Fruit fly (Drosophila melanogaster) whole organism, embryonic: ENCODE data around the gene CG18557.

Experiments
- Awh ChIP-seq: fragments of 200-800 bp; sonication (Bioruptor generic); IDR thresholded peaks from 2 replicates; pipeline ENCODE4, ENCODE4 v1.3.6; 2022; ENCODE audit warnings: missing biosample characterization, missing genetic modification characterization
- Blimp-1 ChIP-seq: fragments of 200-800 bp; sonication (Bioruptor generic); optimal IDR thresholded peaks from 3 replicates; lab custom pipeline; 2018; ENCODE audit warnings: missing biosample characterization, missing genetic modification characterization, mild to moderate bottlenecking, moderate library complexity, missing genetic modification reagents
- C15 ChIP-seq: fragments of 200-800 bp; sonication (Bioruptor generic); IDR thresholded peaks from 3 replicates; pipeline ENCODE4 v1.3.6; 2022; ENCODE audit warnings: missing biosample characterization, missing genetic modification characterization
- CG10565 ChIP-seq: fragments of 200-800 bp; sonication (Bioruptor generic); optimal IDR thresholded peaks from 3 replicates; lab custom pipeline; 2016; ENCODE audit warnings: missing biosample characterization, mild to moderate bottlenecking, missing genetic modification characterization
- CG11723 ChIP-seq: fragments of 200-800 bp; sonication (Bioruptor generic); optimal IDR thresholded peaks from 2 replicates; lab custom pipeline; 2017; ENCODE audit warnings: missing biosample characterization, mild to moderate bottlenecking, missing genetic modification characterization
- CG1233 ChIP-seq: fragments of 200-800 bp; sonication (Bioruptor generic); optimal IDR thresholded peaks from 4 replicates; lab custom pipeline; 2018; ENCODE audit warnings: missing biosample characterization, mild to moderate bottlenecking, missing genetic modification characterization
- CG12391 ChIP-seq: fragments of 200-800 bp; sonication (Bioruptor generic); optimal IDR thresholded peaks from 3 replicates; lab custom pipeline; 2018; ENCODE audit warnings: missing biosample characterization, mild to moderate bottlenecking, missing genetic modification characterization, moderate library complexity
- CG13775 ChIP-seq: fragments of 200-800 bp; sonication (Bioruptor generic); optimal IDR thresholded peaks from 3 replicates; lab custom pipeline; 2017; ENCODE audit warnings: missing biosample characterization, mild to moderate bottlenecking, missing genetic modification characterization
- CG16813 ChIP-seq: fragments of 200-800 bp; sonication (Bioruptor generic); IDR thresholded peaks from 3 replicates; pipeline ENCODE4 v1.3.6; 2022; ENCODE audit warnings: missing biosample characterization, missing genetic modification characterization; ENCODE audit not compliant: partially characterized antibody
- CG17328 ChIP-seq: fragments of 200-800 bp; sonication (Bioruptor generic); IDR thresholded peaks from 2 replicates; pipeline ENCODE4 v1.3.6; 2022; ENCODE audit warnings: missing biosample characterization, missing genetic modification characterization
- CG17359 ChIP-seq: fragments of 200-800 bp; sonication (Bioruptor generic); optimal IDR thresholded peaks from 3 replicates; lab custom pipeline; 2018; ENCODE audit warnings: missing biosample characterization, mild to moderate bottlenecking, missing genetic modification characterization, moderate library complexity
- CG17612 ChIP-seq: fragments of 200-800 bp; sonication (Bioruptor generic); IDR thresholded peaks from 2 replicates; pipeline ENCODE4 v1.3.6; 2022; ENCODE audit warnings: missing biosample characterization, missing genetic modification characterization
- CG17912 ChIP-seq: fragments of 200-800 bp; sonication (Bioruptor generic); optimal IDR thresholded peaks from 2 replicates; lab custom pipeline; 2018; ENCODE audit warnings: missing biosample characterization, mild to moderate bottlenecking, missing genetic modification characterization
- CG2678 ChIP-seq: fragments of 200-800 bp; sonication (Bioruptor generic); optimal IDR thresholded peaks from 3 replicates; lab custom pipeline; 2019; ENCODE audit warnings: missing biosample characterization, mild to moderate bottlenecking, missing genetic modification characterization, moderate library complexity
- CG2889 ChIP-seq: fragments of 200-800 bp; sonication (Bioruptor generic); IDR thresholded peaks from 3 replicates; pipeline ENCODE4 v1.3.6; 2022; ENCODE audit warnings: missing biosample characterization, missing genetic modification characterization
- CG3281 ChIP-seq: fragments of 200-800 bp; sonication (Bioruptor generic); optimal IDR thresholded peaks from 3 replicates; lab custom pipeline; 2017; ENCODE audit warnings: missing biosample characterization, mild to moderate bottlenecking, missing genetic modification characterization
- CG4360 ChIP-seq: fragments of 200-800 bp; sonication (Bioruptor generic); IDR thresholded peaks from 2 replicates; pipeline ENCODE4 v1.3.6; 2022; ENCODE audit warnings: missing biosample characterization, missing genetic modification characterization
- CG43689 ChIP-seq: fragments of 200-800 bp; sonication (Bioruptor generic); IDR thresholded peaks from 2 replicates; pipeline ENCODE4 v1.3.6; 2022; ENCODE audit warnings: missing biosample characterization, missing genetic modification characterization
- CG4854 ChIP-seq: fragments of 200-800 bp; sonication (Bioruptor generic); optimal IDR thresholded peaks from 2 replicates; lab custom pipeline; 2016; ENCODE audit warnings: missing biosample characterization, missing genetic modification characterization, inconsistent platforms
- CG7963 ChIP-seq: fragments of 200-800 bp; sonication (Bioruptor generic); IDR thresholded peaks from 3 replicates; pipeline ENCODE4 v1.3.6; 2022; ENCODE audit warnings: missing biosample characterization, missing genetic modification characterization; ENCODE audit not compliant: partially characterized antibody
- CG9215 ChIP-seq: fragments of 200-800 bp; sonication (Bioruptor generic); IDR thresholded peaks from 2 replicates; pipeline ENCODE4 v1.3.6; 2022; ENCODE audit warnings: missing biosample characterization, missing genetic modification characterization
- CG9437 ChIP-seq: fragments of 200-800 bp; sonication (Bioruptor generic); optimal IDR thresholded peaks from 2 replicates; lab custom pipeline; 2018; ENCODE audit warnings: missing biosample characterization, mild to moderate bottlenecking, missing genetic modification characterization
- Dip2 ChIP-seq: fragments of 200-800 bp; sonication (Bioruptor generic); IDR thresholded peaks from 2 replicates; pipeline ENCODE4 v1.3.6; 2022; ENCODE audit warnings: missing biosample characterization, missing genetic modification characterization
- Ets65A ChIP-seq: fragments of 200-800 bp; sonication (Bioruptor generic); peaks from one replicate; lab custom pipeline; 2016; ENCODE audit warnings: missing biosample characterization, missing genetic modification characterization
- Hand ChIP-seq: fragments of 200-800 bp; sonication (Bioruptor generic); optimal IDR thresholded peaks from 2 replicates; lab custom pipeline; 2017; ENCODE audit warnings: mild to moderate bottlenecking, missing biosample characterization, missing genetic modification reagents, missing genetic modification characterization
- Hr3 ChIP-seq: fragments of 200-800 bp; sonication (Bioruptor generic); optimal IDR thresholded peaks from 3 replicates; lab custom pipeline; 2016; ENCODE audit warnings: missing biosample characterization, missing genetic modification characterization
- Jarid2 ChIP-seq: fragments of 200-800 bp; sonication (Bioruptor generic); optimal IDR thresholded peaks from 3 replicates; lab custom pipeline; 2017; ENCODE audit warnings: mild to moderate bottlenecking, missing biosample characterization, missing genetic modification reagents, missing genetic modification characterization
- MTF-1 ChIP-seq: fragments of 200-800 bp; sonication (Bioruptor generic); optimal IDR thresholded peaks from 2 replicates; lab custom pipeline; 2018; ENCODE audit warnings: missing biosample characterization, mild to moderate bottlenecking, missing genetic modification characterization, borderline replicate concordance
- Mrtf ChIP-seq: fragments of 200-800 bp; sonication (Bioruptor generic); IDR thresholded peaks from 3 replicates; pipeline ENCODE4 v1.3.6; 2022; ENCODE audit warnings: missing biosample characterization, missing genetic modification characterization
- Opbp ChIP-seq: fragments of 200-800 bp; sonication (Bioruptor generic); IDR thresholded peaks from 3 replicates; pipeline ENCODE4 v1.3.6; 2022; ENCODE audit warnings: missing biosample characterization, missing genetic modification characterization; ENCODE audit not compliant: partially characterized antibody
- Side ChIP-seq: fragments of 200-800 bp; sonication (Bioruptor generic); optimal IDR thresholded peaks from 2 replicates; lab custom pipeline; 2016; ENCODE audit warnings: missing biosample characterization, missing genetic modification characterization
- Stat92E ChIP-seq, 3 experiments: fragments of >200 bp in 2 of 3; fragments of 200-800 bp in 1 of 3; sonication (Bioruptor generic) in 1 of 3; optimal IDR thresholded peaks; 2 replicates each; lab custom pipeline; 2017 to 2019; ENCODE audit warnings: missing biosample characterization in 3 of 3, missing genetic modification characterization in 3 of 3, mild to moderate bottlenecking in 1 of 3, moderate library complexity in 1 of 3
- Tbp ChIP-seq: fragments of >200 bp; optimal IDR thresholded peaks from 2 replicates; lab custom pipeline; 2018; ENCODE audit warnings: missing biosample characterization, missing genetic modification characterization
- ac ChIP-seq: fragments of 200-800 bp; sonication (Bioruptor generic); optimal IDR thresholded peaks from 3 replicates; lab custom pipeline; 2017; ENCODE audit warnings: missing biosample characterization, mild to moderate bottlenecking, missing genetic modification characterization
- bab2 ChIP-seq: fragments of 200-800 bp; sonication (Bioruptor generic); optimal IDR thresholded peaks from 2 replicates; lab custom pipeline; 2016; ENCODE audit warnings: missing biosample characterization, missing genetic modification characterization
- bsh ChIP-seq, 2 experiments: fragments of 200-800 bp; sonication (Bioruptor generic); optimal IDR thresholded peaks; 2 replicates each; lab custom pipeline; 2017 to 2018; ENCODE audit warnings: mild to moderate bottlenecking in 2 of 2, missing biosample characterization in 2 of 2, missing genetic modification characterization in 2 of 2, moderate library complexity in 1 of 2
- cad ChIP-seq: fragments of >200 bp; optimal IDR thresholded peaks from 2 replicates; lab custom pipeline; 2017; ENCODE audit warnings: missing biosample characterization, missing genetic modification characterization
- cato ChIP-seq: fragments of 200-800 bp; sonication (Bioruptor generic); optimal IDR thresholded peaks from 2 replicates; lab custom pipeline; 2016; ENCODE audit warnings: missing biosample characterization, missing genetic modification characterization, borderline replicate concordance
- en ChIP-seq: fragments of 200-800 bp; sonication (Bioruptor generic); optimal IDR thresholded peaks from 2 replicates; lab custom pipeline; 2016; ENCODE audit warnings: missing biosample characterization, missing genetic modification characterization
- fd96Cb ChIP-seq: fragments of 200-800 bp; sonication (Bioruptor generic); optimal IDR thresholded peaks from 2 replicates; lab custom pipeline; 2018; ENCODE audit warnings: missing biosample characterization, mild to moderate bottlenecking, missing genetic modification characterization, moderate library complexity
- gem ChIP-seq: fragments of 200-800 bp; sonication (Bioruptor generic); optimal IDR thresholded peaks from 2 replicates; lab custom pipeline; 2019; ENCODE audit warnings: missing biosample characterization, mild to moderate bottlenecking, missing genetic modification characterization, moderate library complexity
- gfzf ChIP-seq: fragments of 200-800 bp; sonication (Bioruptor generic); optimal IDR thresholded peaks from 2 replicates; lab custom pipeline; 2016; ENCODE audit warnings: missing biosample characterization, mild to moderate bottlenecking, missing genetic modification characterization, moderate library complexity
- jigr1 ChIP-seq: fragments of 200-800 bp; sonication (Bioruptor generic); IDR thresholded peaks from 3 replicates; pipeline ENCODE4 v1.3.6; 2022; ENCODE audit warnings: missing biosample characterization, missing genetic modification characterization
- sob ChIP-seq: fragments of 200-800 bp; sonication (Bioruptor generic); IDR thresholded peaks from 2 replicates; pipeline ENCODE4 v1.3.6; 2022; ENCODE audit warnings: missing biosample characterization, missing genetic modification characterization
- tio ChIP-seq: fragments of 200-800 bp; sonication (Bioruptor generic); optimal IDR thresholded peaks from 2 replicates; lab custom pipeline; 2017; ENCODE audit warnings: missing biosample characterization, missing genetic modification characterization, inconsistent platforms
- tx ChIP-seq: fragments of 200-800 bp; sonication (Bioruptor generic); optimal IDR thresholded peaks from 2 replicates; lab custom pipeline; 2016; ENCODE audit warnings: missing biosample characterization, missing genetic modification characterization

The CG18557 gene

DNA sequence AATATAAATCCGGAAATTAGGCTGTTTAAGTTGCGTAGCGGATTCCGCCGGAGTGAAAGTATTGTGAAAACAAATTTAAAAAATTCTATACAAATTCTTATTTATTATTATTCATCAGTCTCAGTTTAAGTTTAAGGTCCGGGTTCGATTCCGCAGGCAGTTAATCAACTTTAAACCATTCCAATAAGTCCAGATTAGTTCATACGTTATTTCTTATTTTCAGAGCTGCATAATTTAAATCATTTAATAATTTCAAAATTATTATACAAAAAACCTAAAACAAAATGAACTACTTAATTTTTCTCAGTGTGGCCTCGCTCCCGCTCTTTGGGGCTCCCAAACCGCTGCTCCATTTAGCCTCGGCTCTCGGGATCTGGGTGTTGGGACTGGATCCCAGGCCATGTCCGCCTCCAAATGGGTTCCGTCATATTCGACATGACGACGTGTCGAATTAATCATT, 15.2 kb downstream of the CG18557 start (continued):
- TF ChIP-seq Mrtf (GFP tag; lab: Robert Waterston, UW), result peak; percentile 41; the same call in 1 of the 3 replicates
- TF ChIP-seq bsh (GFP tag; optimal IDR thresholded peaks at IDR 0.05; lab: Kevin White, UChicago), result peak; percentile 85 to 93
- peak; percentile 90 for TF ChIP-seq CG3281 (GFP tag; lab: Kevin White, UChicago)
- TF ChIP-seq CG4854, result peak; percentile 76
- peak; percentile 31 for TF ChIP-seq en (GFP tag; lab: Kevin White, UChicago)
- peak; percentile 92 for TF ChIP-seq CG12391 (tag; lab: Kevin White, UChicago)
- peak in 1 of 3 experiments; percentile 68 for TF ChIP-seq Stat92E (GFP tag; optimal IDR thresholded peaks at IDR 0.05; lab: Kevin White, UChicago)
- peak; percentile 82 for TF ChIP-seq Hr3 (GFP tag; lab: Kevin White, UChicago)
- peak; percentile 47 for TF ChIP-seq Side (GFP tag; lab: Kevin White, UChicago)
- peak; percentile 80 for TF ChIP-seq CG17359 (tag; lab: Kevin White, UChicago)
- no peak for TF ChIP-seq CG7963 (GFP tag; lab: Robert Waterston, UW)
- no peak for TF ChIP-seq Dip2 (GFP tag; lab: Robert Waterston, UW)
- peak; percentile 88 for TF ChIP-seq CG9437 (GFP tag; lab: Kevin White, UChicago)
- TF ChIP-seq CG17612, result peak; percentile 39; the same call in 1 of the 2 replicates
- peak; percentile 90 for TF ChIP-seq CG11723 (GFP tag; lab: Kevin White, UChicago)
- no peak for TF ChIP-seq cad (GFP tag; lab: Kevin White, UChicago)
- TF ChIP-seq CG2889 (GFP tag; lab: Robert Waterston, UW), result no peak
- peak; percentile 78 for TF ChIP-seq Blimp-1
- TF ChIP-seq MTF-1 (GFP tag; lab: Kevin White, UChicago), result no peak
- peak; percentile 76 for TF ChIP-seq Ets65A (GFP tag; lab: Kevin White, UChicago)
- TF ChIP-seq ac, result peak; percentile 59
- peak; percentile 39 for TF ChIP-seq CG10565
- peak; percentile 95 for TF ChIP-seq CG2678
- no peak for TF ChIP-seq Opbp (GFP tag; lab: Robert Waterston, UW)
- TF ChIP-seq gfzf (GFP tag; lab: Kevin White, UChicago), result no peak
- peak; percentile 73 for TF ChIP-seq Hand (GFP tag; lab: Kevin White, UChicago)
- TF ChIP-seq CG43689 (GFP tag; lab: Robert Waterston, UW), result no peak
- peak; percentile 62; the same call in 1 of the 3 replicates for TF ChIP-seq C15 (GFP tag; lab: Robert Waterston, UW)
- peak; percentile 42 for TF ChIP-seq Jarid2
- peak; percentile 75; the same call in 1 of the 2 replicates for TF ChIP-seq sob (GFP tag; lab: Robert Waterston, UW)
- no peak for TF ChIP-seq Tbp (GFP tag; lab: Kevin White, UChicago)
- TF ChIP-seq jigr1 (GFP tag; lab: Robert Waterston, UW), result no peak; the same call in 2 of the 3 replicates
- peak; percentile 32; the same call in 1 of the 2 replicates for TF ChIP-seq Awh (GFP tag; lab: Robert Waterston, UW)
- TF ChIP-seq tio (GFP tag; lab: Kevin White, UChicago), result peak; percentile 93
- no peak for TF ChIP-seq CG17912
- TF ChIP-seq CG16813 (GFP tag; lab: Robert Waterston, UW), result no peak
- no peak; the same call in none of the 2 replicates for TF ChIP-seq CG17328
- TF ChIP-seq CG1233 (GFP tag; lab: Kevin White, UChicago), result peak; percentile 88
- peak; percentile 95 for TF ChIP-seq gem (tag; lab: Kevin White, UChicago)
- peak; percentile 78 for TF ChIP-seq CG9215
- TF ChIP-seq fd96Cb, result peak; percentile 89
- TF ChIP-seq CG13775 (GFP tag; lab: Kevin White, UChicago), result peak; percentile 92
- TF ChIP-seq CG4360 (GFP tag; lab: Robert Waterston, UW), result no peak
- peak; percentile 45 for TF ChIP-seq bab2
- peak; percentile 55 for TF ChIP-seq cato
- peak; percentile 17 for TF ChIP-seq tx (GFP tag; lab: Kevin White, UChicago)
